Fruit fly (Drosophila melanogaster) whole organism, wandering third instar larva: Measurements from ENCODE around the gene CG9806.

Experiments used
- CG32264 ChIP-seq: fragments of 200-800 bp; sonication (Bioruptor generic); optimal IDR thresholded peaks from 2 replicates; lab custom pipeline; 2016; ENCODE audit warnings: missing biosample characterization, missing genetic modification characterization
- CrebA ChIP-seq: fragments of 200-800 bp; sonication (Bioruptor generic); optimal IDR thresholded peaks from 2 replicates; lab custom pipeline; 2016; ENCODE audit warnings: missing biosample characterization, mild to moderate bottlenecking, missing genetic modification characterization, borderline replicate concordance
- Hnf4 ChIP-seq: fragments of 200-800 bp; sonication (Bioruptor generic); optimal IDR thresholded peaks from 2 replicates; lab custom pipeline; 2016; ENCODE audit warnings: missing biosample characterization, mild to moderate bottlenecking, missing genetic modification characterization
- Hr78 ChIP-seq: fragments of >200 bp; optimal IDR thresholded peaks from 2 replicates; lab custom pipeline; 2017; ENCODE audit warnings: missing biosample characterization, missing genetic modification characterization
- Hr83 ChIP-seq: fragments of 200-300 bp; sonication (Bioruptor generic); optimal IDR thresholded peaks from 2 replicates; lab custom pipeline; 2016; ENCODE audit warnings: missing biosample characterization, mild to moderate bottlenecking, missing genetic modification characterization, moderate library complexity; ENCODE audit not compliant: poor library complexity, severe bottlenecking
- OdsH ChIP-seq: fragments of 200-800 bp; sonication (Bioruptor generic); optimal IDR thresholded peaks from 2 replicates; lab custom pipeline; 2016; ENCODE audit warnings: missing biosample characterization, mild to moderate bottlenecking, missing genetic modification characterization
- Sp1 ChIP-seq: fragments of 200-800 bp; sonication (Bioruptor generic); optimal IDR thresholded peaks from 3 replicates; lab custom pipeline; 2019; ENCODE audit warnings: missing biosample characterization, mild to moderate bottlenecking, missing genetic modification characterization, moderate library complexity
- fru ChIP-seq: fragments of 200-800 bp; sonication (Bioruptor generic); optimal IDR thresholded peaks from 3 replicates; lab custom pipeline; 2016; ENCODE audit warnings: missing biosample characterization, mild to moderate bottlenecking, missing genetic modification characterization
- h ChIP-seq: fragments of 200-800 bp; sonication (Bioruptor generic); optimal IDR thresholded peaks from 3 replicates; lab custom pipeline; 2016; ENCODE audit warnings: missing biosample characterization, mild to moderate bottlenecking, missing genetic modification characterization
- pan ChIP-seq: fragments of >200 bp; optimal IDR thresholded peaks from 2 replicates; lab custom pipeline; 2017
- usp ChIP-seq: fragments of >200 bp; optimal IDR thresholded peaks from 2 replicates; lab custom pipeline; 2017; ENCODE audit warnings: missing biosample characterization, missing genetic modification characterization

- no peak for TF ChIP-seq usp
- TF ChIP-seq CG32264 (GFP tag; lab: Kevin White, UChicago): no peak
- TF ChIP-seq Hr78: no peak
- no peak for TF ChIP-seq Sp1 (GFP tag; lab: Kevin White, UChicago)
- no peak for TF ChIP-seq fru
- no peak for TF ChIP-seq CrebA (GFP tag; lab: Kevin White, UChicago)
- TF ChIP-seq Hr83 (GFP tag; lab: Kevin White, UChicago): no peak
- no peak for TF ChIP-seq OdsH
- TF ChIP-seq h (GFP tag; lab: Kevin White, UChicago): no peak
- no peak for TF ChIP-seq Hnf4 (GFP tag; lab: Kevin White, UChicago)
- TF ChIP-seq pan (lab: Kevin White, UChicago): no peak
Measured at dm6 chrX:10587445-10587844, 39.5 kb downstream of the CG9806 start.
